Fruit fly (Drosophila melanogaster): ENCODE measurements around the gene CG31007.

- TF ChIP-seq pan (optimal IDR thresholded peaks at IDR 0.05) (no peak), psq (optimal IDR thresholded peaks at IDR 0.05) (no peak), Dll (optimal IDR thresholded peaks at IDR 0.05) (no peak), usp (GFP tag; optimal IDR thresholded peaks at IDR 0.05) (no peak), EcR (GFP tag; optimal IDR thresholded peaks at IDR 0.05) (no peak)
These were observed 24.5 kb upstream of the CG31007 start, which contains the start of gene 5-HT7 for dm6 chr3R:31016715-31017114.

Measured in whole organism.